Fruit fly (Drosophila melanogaster) whole organism, embryonic: ENCODE results near the gene CG10011.

Source experiments
- Abd-B ChIP-seq: fragments of 200-800 bp; sonication (Bioruptor generic); optimal IDR thresholded peaks from 2 replicates; lab custom pipeline; 2018; ENCODE audit warnings: missing biosample characterization, mild to moderate bottlenecking, missing genetic modification characterization, moderate library complexity
- Atf3 ChIP-seq: fragments of 200-800 bp; sonication (Bioruptor generic); optimal IDR thresholded peaks from 3 replicates; lab custom pipeline; 2016; ENCODE audit warnings: missing biosample characterization, missing genetic modification characterization
- CG10267 ChIP-seq: fragments of 200-800 bp; sonication (Bioruptor generic); optimal IDR thresholded peaks from 2 replicates; lab custom pipeline; 2018; ENCODE audit warnings: missing biosample characterization, mild to moderate bottlenecking, missing genetic modification characterization, moderate library complexity
- CG10565 ChIP-seq: fragments of 200-800 bp; sonication (Bioruptor generic); optimal IDR thresholded peaks from 3 replicates; lab custom pipeline; 2016; ENCODE audit warnings: missing biosample characterization, mild to moderate bottlenecking, missing genetic modification characterization
- CG11398 ChIP-seq: fragments of 200-800 bp; sonication (Bioruptor generic); optimal IDR thresholded peaks from 2 replicates; lab custom pipeline; 2016; ENCODE audit warnings: missing biosample characterization, missing genetic modification characterization
- CG12744 ChIP-seq: fragments of 200-800 bp; sonication (Bioruptor generic); optimal IDR thresholded peaks from 2 replicates; lab custom pipeline; 2016; ENCODE audit warnings: missing biosample characterization, missing genetic modification characterization
- CG12769 ChIP-seq: fragments of 200-800 bp; sonication (Bioruptor generic); optimal IDR thresholded peaks from 2 replicates; lab custom pipeline; 2019; ENCODE audit warnings: missing biosample characterization, mild to moderate bottlenecking, missing genetic modification characterization, moderate library complexity
- CG13424 ChIP-seq: fragments of 200-800 bp; sonication (Bioruptor generic); optimal IDR thresholded peaks from 2 replicates; lab custom pipeline; 2019; ENCODE audit warnings: missing biosample characterization, mild to moderate bottlenecking, missing genetic modification characterization, moderate library complexity
- CG15011 ChIP-seq: fragments of 200-800 bp; sonication (Bioruptor generic); optimal IDR thresholded peaks from 3 replicates; lab custom pipeline; 2018; ENCODE audit warnings: missing biosample characterization, mild to moderate bottlenecking, missing genetic modification characterization
- CG15479 ChIP-seq: fragments of 200-800 bp; sonication (Bioruptor generic); optimal IDR thresholded peaks from 3 replicates; lab custom pipeline; 2019; ENCODE audit warnings: missing biosample characterization, mild to moderate bottlenecking, missing genetic modification characterization, moderate library complexity
- CG17359 ChIP-seq: fragments of 200-800 bp; sonication (Bioruptor generic); optimal IDR thresholded peaks from 3 replicates; lab custom pipeline; 2018; ENCODE audit warnings: missing biosample characterization, mild to moderate bottlenecking, missing genetic modification characterization, moderate library complexity
- CG18619 ChIP-seq: fragments of 200-800 bp; sonication (Bioruptor generic); optimal IDR thresholded peaks from 3 replicates; lab custom pipeline; 2017; ENCODE audit warnings: missing biosample characterization, mild to moderate bottlenecking, missing genetic modification characterization
- CG2678 ChIP-seq: fragments of 200-800 bp; sonication (Bioruptor generic); optimal IDR thresholded peaks from 3 replicates; lab custom pipeline; 2019; ENCODE audit warnings: missing biosample characterization, mild to moderate bottlenecking, missing genetic modification characterization, moderate library complexity
- CG2889 ChIP-seq: fragments of 200-800 bp; sonication (Bioruptor generic); IDR thresholded peaks from 3 replicates; pipeline ENCODE4 v1.3.6; 2022; ENCODE audit warnings: missing biosample characterization, missing genetic modification characterization
- CG3163 ChIP-seq: fragments of 200-800 bp; sonication (Bioruptor generic); optimal IDR thresholded peaks from 3 replicates; lab custom pipeline; 2016; ENCODE audit warnings: missing biosample characterization, missing genetic modification characterization
- CG6272 ChIP-seq: fragments of 200-800 bp; sonication (Bioruptor generic); IDR thresholded peaks from 2 replicates; pipeline ENCODE4 v1.3.6; 2022; ENCODE audit warnings: missing biosample characterization, missing genetic modification characterization
- CG7372 ChIP-seq: fragments of 200-800 bp; sonication (Bioruptor generic); IDR thresholded peaks from 2 replicates; pipeline ENCODE4 v1.3.6; 2022; ENCODE audit warnings: missing biosample characterization, missing genetic modification characterization
- CG7556 ChIP-seq: fragments of 200-800 bp; sonication (Bioruptor generic); optimal IDR thresholded peaks from 2 replicates; lab custom pipeline; 2017; ENCODE audit warnings: missing biosample characterization, mild to moderate bottlenecking, missing genetic modification characterization
- CG8089 ChIP-seq: fragments of 200-800 bp; sonication (Bioruptor generic); optimal IDR thresholded peaks from 3 replicates; lab custom pipeline; 2016; ENCODE audit warnings: missing biosample characterization, missing genetic modification characterization
- CG8765 ChIP-seq: fragments of 200-800 bp; sonication (Bioruptor generic); IDR thresholded peaks from 2 replicates; pipeline ENCODE4 v1.3.6; 2022; ENCODE audit warnings: missing biosample characterization, missing genetic modification characterization
- CHES-1-like ChIP-seq: fragments of 200-800 bp; sonication (Bioruptor generic); optimal IDR thresholded peaks from 2 replicates; lab custom pipeline; 2016; ENCODE audit warnings: missing biosample characterization, missing genetic modification characterization
- Eip74EF ChIP-seq, 2 experiments: fragments of 200-800 bp in 1 of 2; fragments of >200 bp in 1 of 2; sonication (Bioruptor generic) in 1 of 2; optimal IDR thresholded peaks; 2 replicates each; lab custom pipeline; 2017 to 2019; ENCODE audit warnings: missing biosample characterization in 2 of 2, missing genetic modification characterization in 2 of 2, mild to moderate bottlenecking in 1 of 2, moderate library complexity in 1 of 2
- Fer1 ChIP-seq: fragments of 200-800 bp; sonication (Bioruptor generic); optimal IDR thresholded peaks from 2 replicates; lab custom pipeline; 2017; ENCODE audit warnings: missing biosample characterization, mild to moderate bottlenecking, missing genetic modification characterization
- Hand ChIP-seq: fragments of 200-800 bp; sonication (Bioruptor generic); optimal IDR thresholded peaks from 2 replicates; lab custom pipeline; 2017; ENCODE audit warnings: mild to moderate bottlenecking, missing biosample characterization, missing genetic modification reagents, missing genetic modification characterization
- MTF-1 ChIP-seq: fragments of 200-800 bp; sonication (Bioruptor generic); optimal IDR thresholded peaks from 2 replicates; lab custom pipeline; 2018; ENCODE audit warnings: missing biosample characterization, mild to moderate bottlenecking, missing genetic modification characterization, borderline replicate concordance
- Med ChIP-seq: fragments of 200-800 bp; sonication (Bioruptor generic); peaks from one replicate; lab custom pipeline; 2016; ENCODE audit warnings: missing biosample characterization, missing genetic modification characterization, mild to moderate bottlenecking, inconsistent platforms, moderate library complexity
- Mes4 ChIP-seq: fragments of 200-800 bp; sonication (Bioruptor generic); optimal IDR thresholded peaks from 2 replicates; lab custom pipeline; 2016; ENCODE audit warnings: missing biosample characterization, missing genetic modification characterization
- NC2α ChIP-seq: fragments of 200-800 bp; sonication (Bioruptor generic); optimal IDR thresholded peaks from 2 replicates; lab custom pipeline; 2016; ENCODE audit warnings: missing biosample characterization, missing genetic modification characterization
- Oli ChIP-seq: fragments of 200-800 bp; sonication (Bioruptor generic); optimal IDR thresholded peaks from 2 replicates; lab custom pipeline; 2018; ENCODE audit warnings: missing biosample characterization, mild to moderate bottlenecking, missing genetic modification characterization, moderate library complexity
- Sry-β ChIP-seq: fragments of 200-800 bp; sonication (Bioruptor generic); optimal IDR thresholded peaks from 2 replicates; lab custom pipeline; 2018; ENCODE audit warnings: missing biosample characterization, mild to moderate bottlenecking, missing genetic modification characterization, moderate library complexity
- Taf1 ChIP-seq: fragments of 200-800 bp; sonication (Bioruptor generic); IDR thresholded peaks from 2 replicates; pipeline ENCODE4 v1.3.6; 2022; ENCODE audit warnings: missing biosample characterization, missing genetic modification characterization
- bbx ChIP-seq: fragments of 200-800 bp; sonication (Bioruptor generic); IDR thresholded peaks from 2 replicates; pipeline ENCODE4 v1.3.6; 2022; ENCODE audit warnings: missing biosample characterization, missing genetic modification characterization; ENCODE audit not compliant: partially characterized antibody
- chn ChIP-seq: fragments of 200-800 bp; sonication (Bioruptor generic); optimal IDR thresholded peaks from 2 replicates; lab custom pipeline; 2016; ENCODE audit warnings: missing biosample characterization, missing genetic modification characterization
- ci ChIP-seq: fragments of 200-800 bp; sonication (Bioruptor generic); IDR thresholded peaks from 3 replicates; pipeline ENCODE4 v1.3.6; 2022; ENCODE audit warnings: missing biosample characterization, missing genetic modification characterization
- dmrt99B ChIP-seq: fragments of 200-800 bp; sonication (Bioruptor generic); optimal IDR thresholded peaks from 2 replicates; lab custom pipeline; 2018; ENCODE audit warnings: missing biosample characterization, mild to moderate bottlenecking, missing genetic modification characterization, moderate library complexity
- fd3F ChIP-seq: fragments of 200-800 bp; sonication (Bioruptor generic); optimal IDR thresholded peaks from 2 replicates; lab custom pipeline; 2018; ENCODE audit warnings: missing biosample characterization, mild to moderate bottlenecking, missing genetic modification characterization, moderate library complexity
- ham ChIP-seq: fragments of 200-800 bp; sonication (Bioruptor generic); IDR thresholded peaks from 2 replicates; pipeline ENCODE4 v1.3.6; 2022; ENCODE audit warnings: missing biosample characterization, missing genetic modification characterization
- her ChIP-seq: fragments of 200-800 bp; sonication (Bioruptor generic); optimal IDR thresholded peaks from 2 replicates; lab custom pipeline; 2016; ENCODE audit warnings: missing biosample characterization, missing genetic modification characterization
- jigr1 ChIP-seq: fragments of 200-800 bp; sonication (Bioruptor generic); IDR thresholded peaks from 3 replicates; pipeline ENCODE4 v1.3.6; 2022; ENCODE audit warnings: missing biosample characterization, missing genetic modification characterization
- kni ChIP-seq: fragments of 200-800 bp; sonication (Bioruptor generic); optimal IDR thresholded peaks from 3 replicates; lab custom pipeline; 2017; ENCODE audit warnings: mild to moderate bottlenecking, missing biosample characterization, missing genetic modification reagents, missing genetic modification characterization
- knrl ChIP-seq: fragments of 200-800 bp; sonication (Bioruptor generic); IDR thresholded peaks from 3 replicates; pipeline ENCODE4 v1.3.6; 2022; ENCODE audit warnings: missing biosample characterization, missing genetic modification characterization; ENCODE audit not compliant: partially characterized antibody
- lilli ChIP-seq: fragments of 200-800 bp; sonication (Bioruptor generic); optimal IDR thresholded peaks from 3 replicates; lab custom pipeline; 2016; ENCODE audit warnings: missing biosample characterization, missing genetic modification characterization
- pan ChIP-seq, 4 experiments: fragments of >200 bp in 3 of 4; fragments of 200-800 bp in 1 of 4; sonication (Bioruptor generic) in 1 of 4; optimal IDR thresholded peaks in 3 of 4; IDR thresholded peaks in 1 of 4; 2 replicates each; pipeline versions ENCODE4 v1.3.6 to Lab custom; 2017 to 2022; ENCODE audit warnings: missing biosample characterization in 2 of 4, missing genetic modification characterization in 2 of 4, mixed read lengths in 1 of 4
- pfk ChIP-seq: fragments of 200-800 bp; sonication (Bioruptor generic); optimal IDR thresholded peaks from 2 replicates; lab custom pipeline; 2018; ENCODE audit warnings: missing biosample characterization, mild to moderate bottlenecking, missing genetic modification characterization, moderate library complexity
- pzg ChIP-seq: fragments of 200-800 bp; sonication (Bioruptor generic); optimal IDR thresholded peaks from 3 replicates; lab custom pipeline; 2018; ENCODE audit warnings: missing biosample characterization, mild to moderate bottlenecking, missing genetic modification characterization, moderate library complexity
- repo ChIP-seq: fragments of 200-800 bp; sonication (Bioruptor generic); optimal IDR thresholded peaks from 2 replicates; lab custom pipeline; 2016; ENCODE audit warnings: missing biosample characterization, missing genetic modification characterization
- sqz ChIP-seq: fragments of 200-800 bp; sonication (Bioruptor generic); optimal IDR thresholded peaks from 3 replicates; lab custom pipeline; 2018; ENCODE audit warnings: missing biosample characterization, mild to moderate bottlenecking, missing genetic modification characterization
- zfh2 ChIP-seq: fragments of 200-800 bp; sonication (Bioruptor generic); optimal IDR thresholded peaks from 2 replicates; lab custom pipeline; 2016; ENCODE audit warnings: missing biosample characterization, missing genetic modification characterization

The CG10011 gene

dm6 chr3R:28676870-28677526 lies 42.1 kb upstream of the CG10011 start (continued):
- TF ChIP-seq pan (optimal IDR thresholded peaks at IDR 0.05; lab: Kevin White, UChicago) (no peak), pan (GFP tag; optimal IDR thresholded peaks at IDR 0.05 in 1 of 2, IDR thresholded peaks at IDR 0.05 in 1 of 2) (peak in 1 of 2 experiments; percentile 80), CG7556 (GFP tag; lab: Kevin White, UChicago) (no peak), kni (GFP tag; lab: Kevin White, UChicago) (no peak), CG3163 (GFP tag; lab: Kevin White, UChicago) (no peak), knrl (GFP tag; lab: Robert Waterston, UW) (no peak), bbx (GFP tag; lab: Robert Waterston, UW) (no peak), CG18619 (peak; percentile 18), Mes4 (no peak), her (GFP tag; lab: Kevin White, UChicago) (no peak), chn (peak; percentile 6), Sry-β (GFP tag; lab: Kevin White, UChicago) (no peak)
- TF ChIP-seq, all 482 proteins: peak for 175

dm6 chr3R:28674788-28675187 lies 39.9 kb upstream of the CG10011 start, which contains the start of gene snu:
TSS of gene snu (plus strand) at chr3R:28675041.
- TF ChIP-seq jigr1 (GFP tag; lab: Robert Waterston, UW) (no peak), CHES-1-like (GFP tag; lab: Kevin White, UChicago) (no peak), Atf3 (GFP tag; lab: Kevin White, UChicago) (no peak), CG12744 (GFP tag; lab: Kevin White, UChicago) (no peak), CG13424 (tag; lab: Kevin White, UChicago) (no peak), CG15011 (GFP tag; lab: Kevin White, UChicago) (no peak), dmrt99B (tag; lab: Kevin White, UChicago) (peak; percentile 15), repo (GFP tag; lab: Kevin White, UChicago) (no peak), Taf1 (GFP tag; lab: Robert Waterston, UW) (no peak), sqz (peak; percentile 69), CG12769 (tag; lab: Kevin White, UChicago) (no peak), CG17359 (tag; lab: Kevin White, UChicago) (peak; percentile 3), MTF-1 (GFP tag; lab: Kevin White, UChicago) (no peak), Oli (tag; lab: Kevin White, UChicago) (no peak), CG6272 (GFP tag; lab: Robert Waterston, UW) (no peak), Fer1 (GFP tag; lab: Kevin White, UChicago) (peak; percentile 6), CG3163 (GFP tag; lab: Kevin White, UChicago) (peak; percentile 20), fd3F (GFP tag; lab: Kevin White, UChicago) (no peak), CG10565 (GFP tag; lab: Kevin White, UChicago) (no peak), CG11398 (GFP tag; lab: Kevin White, UChicago) (no peak), Med (peak; percentile 37), lilli (GFP tag; lab: Kevin White, UChicago) (no peak), CG8089 (no peak), CG7372 (GFP tag; lab: Robert Waterston, UW) (no peak), ham (GFP tag; lab: Robert Waterston, UW) (no peak), Abd-B (GFP tag; lab: Kevin White, UChicago) (no peak), NC2α (GFP tag; lab: Kevin White, UChicago) (no peak), Eip74EF (GFP tag; optimal IDR thresholded peaks at IDR 0.05; lab: Kevin White, UChicago) (no peak), CG10267 (tag; lab: Kevin White, UChicago) (no peak), zfh2 (GFP tag; lab: Kevin White, UChicago) (no peak), CG2678 (tag; lab: Kevin White, UChicago) (peak; percentile 17), pfk (GFP tag; lab: Kevin White, UChicago) (no peak), CG15479 (GFP tag; lab: Kevin White, UChicago) (no peak), ci (GFP tag; lab: Robert Waterston, UW) (peak; percentile 44; the same call in 1 of the 3 replicates), pzg (GFP tag; lab: Kevin White, UChicago) (no peak), Hand (no peak), CG8765 (GFP tag; lab: Robert Waterston, UW) (no peak), CG2889 (GFP tag; lab: Robert Waterston, UW) (no peak)
